Fruit fly (Drosophila melanogaster): ENCODE results near the gene Nek2.

Gene Nek2

dm6 chrX:7909482-7909881 is 18.0 kb upstream of the Nek2 start (continued):
- TF ChIP-seq Hmx (GFP tag; optimal IDR thresholded peaks at IDR 0.05) = no peak
- peak; percentile 41 for TF ChIP-seq grau (tag; optimal IDR thresholded peaks at IDR 0.05)
- peak; percentile 51; the same call in 1 of the 2 replicates for TF ChIP-seq Ada2b (GFP tag; IDR thresholded peaks at IDR 0.05)
- no peak for TF ChIP-seq nau (GFP tag; optimal IDR thresholded peaks at IDR 0.05)
- no peak for TF ChIP-seq CG30431 (GFP tag; optimal IDR thresholded peaks at IDR 0.05)
- TF ChIP-seq CG1529 (GFP tag; optimal IDR thresholded peaks at IDR 0.05) = no peak
- TF ChIP-seq CG17829 (tag; optimal IDR thresholded peaks at IDR 0.05) = no peak
- no peak for TF ChIP-seq mld (GFP tag; IDR thresholded peaks at IDR 0.05; ENCODE audit: partially characterized antibody)
- no peak for TF ChIP-seq corto (GFP tag; optimal IDR thresholded peaks at IDR 0.05)
- TF ChIP-seq nerfin-1 (tag; optimal IDR thresholded peaks at IDR 0.05) = no peak
- no peak for TF ChIP-seq CG9817 (tag; optimal IDR thresholded peaks at IDR 0.05)
- no peak for TF ChIP-seq CG8359 (GFP tag; optimal IDR thresholded peaks at IDR 0.05; ENCODE audit: borderline replicate concordance)
- no peak for TF ChIP-seq CG2889 (GFP tag; IDR thresholded peaks at IDR 0.05)
- no peak for TF ChIP-seq kay (GFP tag; optimal IDR thresholded peaks at IDR 0.05)
- TF ChIP-seq CG12071 (GFP tag; optimal IDR thresholded peaks at IDR 0.05) = no peak
- no peak for TF ChIP-seq HLHmδ (GFP tag; optimal IDR thresholded peaks at IDR 0.05)
- no peak for TF ChIP-seq tna (GFP tag; IDR thresholded peaks at IDR 0.05; ENCODE audit: partially characterized antibody)
- no peak for TF ChIP-seq CG16815 (GFP tag; optimal IDR thresholded peaks at IDR 0.05)
- 0 out of 3 replicates have a peak, but pooled peaks have one; percentile 50 for TF ChIP-seq ase (GFP tag; IDR thresholded peaks at IDR 0.05)
- TF ChIP-seq fd64A (GFP tag; optimal IDR thresholded peaks at IDR 0.05) = no peak
- no peak for TF ChIP-seq Poxn (GFP tag; IDR thresholded peaks at IDR 0.05)
- no peak for TF ChIP-seq CG10565 (GFP tag; optimal IDR thresholded peaks at IDR 0.05)
- no peak for TF ChIP-seq CHES-1-like (GFP tag; optimal IDR thresholded peaks at IDR 0.05)
- TF ChIP-seq ap (GFP tag; IDR thresholded peaks at IDR 0.05) = no peak
- peak; percentile 51; the same call in 1 of the 2 replicates for TF ChIP-seq CG32532 (GFP tag; IDR thresholded peaks at IDR 0.05)
- TF ChIP-seq btn (GFP tag; optimal IDR thresholded peaks at IDR 0.05) = no peak
- TF ChIP-seq mirr (GFP tag; optimal IDR thresholded peaks at IDR 0.05) = no peak
- TF ChIP-seq dm (GFP tag; optimal IDR thresholded peaks at IDR 0.05) = no peak
- no peak for TF ChIP-seq CG8944 (GFP tag; optimal IDR thresholded peaks at IDR 0.05)
- no peak for TF ChIP-seq MTF-1 (GFP tag; optimal IDR thresholded peaks at IDR 0.05; ENCODE audit: borderline replicate concordance)
- TF ChIP-seq CG10462 (GFP tag; optimal IDR thresholded peaks at IDR 0.05) = no peak
- no peak for TF ChIP-seq CG9727 (GFP tag; optimal IDR thresholded peaks at IDR 0.05)
- no peak for TF ChIP-seq rib (GFP tag; IDR thresholded peaks at IDR 0.05)
- no peak for TF ChIP-seq CG11696 (GFP tag; IDR thresholded peaks at IDR 0.05)
- TF ChIP-seq ash1 (GFP tag; optimal IDR thresholded peaks at IDR 0.05) = no peak
- TF ChIP-seq CG15479 (GFP tag; optimal IDR thresholded peaks at IDR 0.05) = no peak
- TF ChIP-seq ab (GFP tag; optimal IDR thresholded peaks at IDR 0.05) = no peak
- TF ChIP-seq exex (tag; optimal IDR thresholded peaks at IDR 0.05) = no peak
- no peak for TF ChIP-seq CG2116 (GFP tag; optimal IDR thresholded peaks at IDR 0.05)
- no peak for TF ChIP-seq TFAM (GFP tag; optimal IDR thresholded peaks at IDR 0.05)
- no peak for TF ChIP-seq CG7928 (GFP tag; optimal IDR thresholded peaks at IDR 0.05)
- TF ChIP-seq zfh2 (GFP tag; optimal IDR thresholded peaks at IDR 0.05) = no peak
- no peak for TF ChIP-seq CG34224 (GFP tag; IDR thresholded peaks at IDR 0.05; ENCODE audit: partially characterized antibody)
- TF ChIP-seq sc (optimal IDR thresholded peaks at IDR 0.05) = no peak
- TF ChIP-seq sc (GFP tag; optimal IDR thresholded peaks at IDR 0.05) = no peak
- no peak for TF ChIP-seq Hr39 (optimal IDR thresholded peaks at IDR 0.05)
- TF ChIP-seq Lim3 (GFP tag; IDR thresholded peaks at IDR 0.05) = no peak
- no peak for TF ChIP-seq CG13775 (GFP tag; optimal IDR thresholded peaks at IDR 0.05)
- no peak for TF ChIP-seq CG12219 (GFP tag; optimal IDR thresholded peaks at IDR 0.05)
- 0 out of 2 replicates have a peak, but pooled peaks have one; percentile 33 for TF ChIP-seq lmd (GFP tag; IDR thresholded peaks at IDR 0.05)
- TF ChIP-seq zfh1 (GFP tag; IDR thresholded peaks at IDR 0.05) = no peak
- peak; percentile 7 for TF ChIP-seq tap (tag; optimal IDR thresholded peaks at IDR 0.05)

All from whole organism, embryonic.